Fruit fly (Drosophila melanogaster): ENCODE results near the gene ctp.
A peak's percentile ranks its signal among the peaks of the same experiment; 100 is the strongest.

The ctp gene

DNA sequence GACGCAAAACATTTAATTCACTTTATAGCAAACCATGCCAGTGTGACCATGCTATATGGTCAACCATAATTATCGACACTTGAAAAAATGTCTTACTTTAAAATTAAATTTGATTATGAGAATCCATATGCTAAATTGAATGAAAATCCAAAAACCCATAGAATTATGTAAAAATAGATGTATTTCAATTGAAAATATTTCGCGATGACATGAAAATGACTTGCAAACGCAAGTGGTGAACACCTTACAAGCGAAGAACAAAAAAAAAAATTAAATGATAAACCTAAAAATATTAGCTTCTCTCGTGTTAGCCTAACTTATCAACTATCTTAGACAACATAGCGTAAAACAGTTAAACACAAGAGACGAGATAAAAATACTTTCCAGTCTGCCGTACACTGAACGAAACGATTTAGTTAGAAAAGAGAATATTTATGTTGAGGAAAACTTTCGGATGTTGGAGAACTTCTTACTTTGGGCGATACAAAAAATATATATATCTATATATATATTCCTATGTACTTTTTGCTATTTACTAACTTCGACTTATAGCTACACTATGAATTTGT is 7.7 kb upstream of the ctp start (continued):
- TF ChIP-seq pho (GFP tag; optimal IDR thresholded peaks at IDR 0.05) (peak; percentile 22), Dip2 (GFP tag; IDR thresholded peaks at IDR 0.05) (no peak), ci (GFP tag; IDR thresholded peaks at IDR 0.05) (peak; percentile 27; the same call in 1 of the 3 replicates), grau (tag; optimal IDR thresholded peaks at IDR 0.05) (peak; percentile 55), CG15479 (GFP tag; optimal IDR thresholded peaks at IDR 0.05) (no peak), CG8944 (GFP tag; optimal IDR thresholded peaks at IDR 0.05) (peak; percentile 15), Chrac-16 (GFP tag; optimal IDR thresholded peaks at IDR 0.05) (peak; percentile 59), run (tag; optimal IDR thresholded peaks at IDR 0.05) (peak; percentile 8), prd (optimal IDR thresholded peaks at IDR 0.05) (no peak), prd (GFP tag; IDR thresholded peaks at IDR 0.05) (peak; percentile 69; the same call in 2 of the 3 replicates), Side (GFP tag; optimal IDR thresholded peaks at IDR 0.05) (peak; percentile 36), rib (GFP tag; IDR thresholded peaks at IDR 0.05) (no peak), CG17912 (GFP tag; optimal IDR thresholded peaks at IDR 0.05) (no peak), crc (GFP tag; optimal IDR thresholded peaks at IDR 0.05) (no peak), chn (GFP tag; optimal IDR thresholded peaks at IDR 0.05) (peak; percentile 48), YL-1 (GFP tag; optimal IDR thresholded peaks at IDR 0.05) (no peak), fd64A (GFP tag; optimal IDR thresholded peaks at IDR 0.05) (peak; percentile 12), stc (GFP tag; IDR thresholded peaks at IDR 0.05) (0 out of 2 replicates have a peak, but pooled peaks have one; percentile 36), HHEX (GFP tag; optimal IDR thresholded peaks at IDR 0.05) (peak; percentile 26), CG9609 (GFP tag; optimal IDR thresholded peaks at IDR 0.05) (peak; percentile 37), bcd (GFP tag; optimal IDR thresholded peaks at IDR 0.05) (peak; percentile 32), CG32772 (GFP tag; IDR thresholded peaks at IDR 0.05) (no peak), eve (GFP tag; optimal IDR thresholded peaks at IDR 0.05) (no peak), CG4360 (GFP tag; IDR thresholded peaks at IDR 0.05) (no peak), CG8388 (GFP tag; optimal IDR thresholded peaks at IDR 0.05) (peak; percentile 53), dysf (GFP tag; IDR thresholded peaks at IDR 0.05) (0 out of 3 replicates have a peak, but pooled peaks have one; percentile 22), wor (GFP tag; IDR thresholded peaks at IDR 0.05) (no peak), ac (GFP tag; optimal IDR thresholded peaks at IDR 0.05) (no peak), H2.0 (GFP tag; IDR thresholded peaks at IDR 0.05) (peak; percentile 51), sr (GFP tag; IDR thresholded peaks at IDR 0.05) (no peak), vfl (GFP tag; optimal IDR thresholded peaks at IDR 0.05) (peak; percentile 20), CG17186 (GFP tag; optimal IDR thresholded peaks at IDR 0.05) (no peak), BtbVII (GFP tag; optimal IDR thresholded peaks at IDR 0.05) (peak; percentile 35), tll (GFP tag; optimal IDR thresholded peaks at IDR 0.05) (no peak), CG16813 (GFP tag; IDR thresholded peaks at IDR 0.05; ENCODE audit: partially characterized antibody) (no peak), cas (GFP tag; IDR thresholded peaks at IDR 0.05) (no peak), seq (GFP tag; IDR thresholded peaks at IDR 0.05) (no peak), CG10267 (tag; optimal IDR thresholded peaks at IDR 0.05) (peak; percentile 54), CG2889 (GFP tag; IDR thresholded peaks at IDR 0.05) (no peak), so (GFP tag; IDR thresholded peaks at IDR 0.05) (no peak), da (GFP tag; optimal IDR thresholded peaks at IDR 0.05) (no peak), danr (GFP tag; IDR thresholded peaks at IDR 0.05) (0 out of 2 replicates have a peak, but pooled peaks have one; percentile 6), CG15073 (GFP tag; optimal IDR thresholded peaks at IDR 0.05) (no peak), CG1792 (GFP tag; optimal IDR thresholded peaks at IDR 0.05) (no peak), CG7745 (tag; optimal IDR thresholded peaks at IDR 0.05) (no peak), insv (GFP tag; optimal IDR thresholded peaks at IDR 0.05) (no peak), lab (GFP tag; optimal IDR thresholded peaks at IDR 0.05) (peak; percentile 76), yki (optimal IDR thresholded peaks at IDR 0.05) (no peak), CG8478 (optimal IDR thresholded peaks at IDR 0.05) (no peak), Doc3 (GFP tag; IDR thresholded peaks at IDR 0.05; ENCODE audit: partially characterized antibody) (no peak), CG18764 (GFP tag; optimal IDR thresholded peaks at IDR 0.05) (peak; percentile 26), CG12744 (GFP tag; optimal IDR thresholded peaks at IDR 0.05) (peak; percentile 41)
